Fruit fly (Drosophila melanogaster): Measurements from ENCODE around the gene NimC4.

NimC4 gene

DNA sequence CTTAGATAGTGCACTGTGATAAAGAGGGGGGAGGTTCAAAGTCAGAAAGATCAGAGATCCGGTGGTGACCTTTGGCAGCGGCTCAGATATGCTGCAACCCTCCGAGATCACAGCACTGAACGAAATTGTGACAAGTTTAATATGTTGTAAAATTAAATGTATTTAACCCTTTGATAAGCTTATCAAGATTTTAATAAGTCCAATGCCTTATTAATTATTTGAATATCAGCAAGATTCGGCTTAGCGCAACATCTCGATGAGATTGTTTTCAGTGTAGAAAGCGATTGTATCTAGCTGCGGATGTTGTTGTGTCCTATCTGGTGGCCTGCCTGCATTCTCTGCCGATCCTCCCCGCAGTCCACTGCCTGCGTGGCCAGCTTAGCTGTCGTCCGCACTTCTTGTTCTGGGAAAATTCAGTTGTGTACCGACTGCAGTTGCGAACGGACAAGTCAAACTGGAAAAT is at the start of gene NimC4:
Gene NimC4, plus strand, starts transcription at position 413 of the 463 bp plus-strand sequence.
- TF ChIP-seq CG12744 (GFP tag; optimal IDR thresholded peaks at IDR 0.05): peak; percentile 81
- TF ChIP-seq CG6254 (GFP tag; optimal IDR thresholded peaks at IDR 0.05): peak; percentile 74
- TF ChIP-seq bigmax (GFP tag; optimal IDR thresholded peaks at IDR 0.05): no peak
- peak; percentile 47; the same call in 1 of the 2 replicates for TF ChIP-seq CG7372 (GFP tag; IDR thresholded peaks at IDR 0.05)
- TF ChIP-seq CG10543 (GFP tag; optimal IDR thresholded peaks at IDR 0.05): no peak
- TF ChIP-seq CG14050 (GFP tag; IDR thresholded peaks at IDR 0.05): no peak
- peak; percentile 33 for TF ChIP-seq tup (GFP tag; optimal IDR thresholded peaks at IDR 0.05)
- no peak for TF ChIP-seq CG14860 (GFP tag; IDR thresholded peaks at IDR 0.05; ENCODE audit: partially characterized antibody)
- no peak for TF ChIP-seq bbx (GFP tag; IDR thresholded peaks at IDR 0.05; ENCODE audit: partially characterized antibody)
- no peak for TF ChIP-seq HLHmδ (GFP tag; optimal IDR thresholded peaks at IDR 0.05)
- no peak for TF ChIP-seq cad (GFP tag; optimal IDR thresholded peaks at IDR 0.05)
- TF ChIP-seq CG1233 (GFP tag; optimal IDR thresholded peaks at IDR 0.05): peak; percentile 81
- TF ChIP-seq CG9876 (GFP tag; optimal IDR thresholded peaks at IDR 0.05): peak; percentile 33
- no peak for TF ChIP-seq CG9817 (tag; optimal IDR thresholded peaks at IDR 0.05)
- TF ChIP-seq CG7786 (GFP tag; optimal IDR thresholded peaks at IDR 0.05): peak; percentile 73
- TF ChIP-seq ranshi (GFP tag; IDR thresholded peaks at IDR 0.05): no peak
- no peak for TF ChIP-seq cwo (GFP tag; optimal IDR thresholded peaks at IDR 0.05)
- no peak for TF ChIP-seq BtbVII (GFP tag; optimal IDR thresholded peaks at IDR 0.05)
- TF ChIP-seq ato (GFP tag; IDR thresholded peaks at IDR 0.05; ENCODE audit: partially characterized antibody): no peak
- no peak for TF ChIP-seq wdn (GFP tag; IDR thresholded peaks at IDR 0.05)
- no peak for TF ChIP-seq Dp (GFP tag; optimal IDR thresholded peaks at IDR 0.05)
- no peak for TF ChIP-seq CG31224 (GFP tag; IDR thresholded peaks at IDR 0.05)
- peak; percentile 90 for TF ChIP-seq Med (GFP tag)
- peak; percentile 77 for TF ChIP-seq row (GFP tag; IDR thresholded peaks at IDR 0.05)
- peak; percentile 22 for TF ChIP-seq Asciz (GFP tag; optimal IDR thresholded peaks at IDR 0.05)
- TF ChIP-seq CG1529 (GFP tag; optimal IDR thresholded peaks at IDR 0.05): peak; percentile 69
- peak; percentile 15 for TF ChIP-seq ind (GFP tag; optimal IDR thresholded peaks at IDR 0.05)
- TF ChIP-seq Dad (GFP tag; optimal IDR thresholded peaks at IDR 0.05): peak; percentile 45
- no peak for TF ChIP-seq Dref (GFP tag; IDR thresholded peaks at IDR 0.05)
- no peak for TF ChIP-seq zfh2 (GFP tag; optimal IDR thresholded peaks at IDR 0.05)
- TF ChIP-seq tin (GFP tag; optimal IDR thresholded peaks at IDR 0.05): peak; percentile 85
- TF ChIP-seq cato (GFP tag; optimal IDR thresholded peaks at IDR 0.05; ENCODE audit: borderline replicate concordance): peak; percentile 60
- peak; percentile 57 for TF ChIP-seq sqz (GFP tag; optimal IDR thresholded peaks at IDR 0.05)
- peak; percentile 14 to 84 for TF ChIP-seq Hr51 (GFP tag; optimal IDR thresholded peaks at IDR 0.05)
- TF ChIP-seq CG12155 (GFP tag; optimal IDR thresholded peaks at IDR 0.05): peak; percentile 65
- TF ChIP-seq unpg (GFP tag; optimal IDR thresholded peaks at IDR 0.05): peak; percentile 77
- TF ChIP-seq odd (GFP tag; optimal IDR thresholded peaks at IDR 0.05): no peak
- TF ChIP-seq Dek (tag; optimal IDR thresholded peaks at IDR 0.05): no peak
- peak; percentile 57 for TF ChIP-seq CG11504 (tag; optimal IDR thresholded peaks at IDR 0.05)
- TF ChIP-seq CG2116 (GFP tag; optimal IDR thresholded peaks at IDR 0.05): peak; percentile 31
- no peak for TF ChIP-seq sna (GFP tag; IDR thresholded peaks at IDR 0.05; ENCODE audit: partially characterized antibody)
- TF ChIP-seq Fer3 (tag; optimal IDR thresholded peaks at IDR 0.05): no peak
- TF ChIP-seq Dfd (GFP tag; optimal IDR thresholded peaks at IDR 0.05): no peak
- TF ChIP-seq emc (GFP tag; optimal IDR thresholded peaks at IDR 0.05): no peak
- TF ChIP-seq gem (tag; optimal IDR thresholded peaks at IDR 0.05): peak; percentile 88
- peak; percentile 21 for TF ChIP-seq CG10366 (GFP tag; IDR thresholded peaks at IDR 0.05)
- peak; percentile 76 for TF ChIP-seq slp2 (GFP tag; optimal IDR thresholded peaks at IDR 0.05)
- no peak for TF ChIP-seq dimm (GFP tag; IDR thresholded peaks at IDR 0.05)
- no peak for TF ChIP-seq CG13287 (GFP tag; IDR thresholded peaks at IDR 0.05; ENCODE audit: partially characterized antibody)
- peak; percentile 78 for TF ChIP-seq Xbp1 (GFP tag; optimal IDR thresholded peaks at IDR 0.05)
